Fruit fly (Drosophila melanogaster) whole organism, embryonic: ENCODE measurements around the gene CG32801.

Experiments
- Atf-2 ChIP-seq: fragments of 200-800 bp; sonication (Bioruptor generic); optimal IDR thresholded peaks from 2 replicates; lab custom pipeline; 2016; ENCODE audit warnings: missing biosample characterization, missing genetic modification characterization
- Bgb ChIP-seq: fragments of 200-800 bp; sonication (Bioruptor generic); IDR thresholded peaks from 2 replicates; pipeline ENCODE4 v1.3.6; 2022; ENCODE audit warnings: missing biosample characterization, missing genetic modification characterization; ENCODE audit not compliant: partially characterized antibody
- CG10209 ChIP-seq: fragments of 200-800 bp; sonication (Bioruptor generic); optimal IDR thresholded peaks from 3 replicates; lab custom pipeline; 2017; ENCODE audit warnings: missing biosample characterization, mild to moderate bottlenecking, missing genetic modification characterization, missing genetic modification reagents
- CG10274 ChIP-seq: fragments of 200-800 bp; sonication (Bioruptor generic); optimal IDR thresholded peaks from 3 replicates; lab custom pipeline; 2017; ENCODE audit warnings: missing biosample characterization, mild to moderate bottlenecking, missing genetic modification characterization
- CG10431 ChIP-seq: fragments of 200-800 bp; sonication (Bioruptor generic); optimal IDR thresholded peaks from 3 replicates; lab custom pipeline; 2018; ENCODE audit warnings: missing biosample characterization, mild to moderate bottlenecking, missing genetic modification characterization
- CG11456 ChIP-seq: fragments of 200-800 bp; sonication (Bioruptor generic); IDR thresholded peaks from 3 replicates; pipeline ENCODE4 v1.3.6; 2022; ENCODE audit warnings: missing biosample characterization, missing genetic modification characterization
- CG12219 ChIP-seq: fragments of 200-800 bp; sonication (Bioruptor generic); optimal IDR thresholded peaks from 3 replicates; lab custom pipeline; 2018; ENCODE audit warnings: missing biosample characterization, mild to moderate bottlenecking, missing genetic modification characterization
- CG12942 ChIP-seq: fragments of 200-800 bp; sonication (Bioruptor generic); optimal IDR thresholded peaks from 3 replicates; lab custom pipeline; 2016; ENCODE audit warnings: missing biosample characterization, missing genetic modification characterization
- CG1647 ChIP-seq: fragments of 200-800 bp; sonication (Bioruptor generic); optimal IDR thresholded peaks from 3 replicates; lab custom pipeline; 2016; ENCODE audit warnings: missing biosample characterization, missing genetic modification characterization
- CG17359 ChIP-seq: fragments of 200-800 bp; sonication (Bioruptor generic); optimal IDR thresholded peaks from 3 replicates; lab custom pipeline; 2018; ENCODE audit warnings: missing biosample characterization, mild to moderate bottlenecking, missing genetic modification characterization, moderate library complexity
- CG17802 ChIP-seq: fragments of 200-800 bp; sonication (Bioruptor generic); optimal IDR thresholded peaks from 2 replicates; lab custom pipeline; 2018; ENCODE audit warnings: missing biosample characterization, mild to moderate bottlenecking, missing genetic modification characterization, moderate library complexity
- CG18011 ChIP-seq: fragments of 200-800 bp; sonication (Bioruptor generic); optimal IDR thresholded peaks from 2 replicates; lab custom pipeline; 2017; ENCODE audit warnings: missing biosample characterization, missing genetic modification characterization, mild to moderate bottlenecking, moderate library complexity, missing genotype
- CG18476 ChIP-seq: fragments of 200-800 bp; sonication (Bioruptor generic); optimal IDR thresholded peaks from 2 replicates; lab custom pipeline; 2016; ENCODE audit warnings: missing biosample characterization, mild to moderate bottlenecking, missing genetic modification characterization
- CG18619 ChIP-seq: fragments of 200-800 bp; sonication (Bioruptor generic); optimal IDR thresholded peaks from 3 replicates; lab custom pipeline; 2017; ENCODE audit warnings: missing biosample characterization, mild to moderate bottlenecking, missing genetic modification characterization
- CG34376 ChIP-seq: fragments of 200-800 bp; sonication (Bioruptor generic); optimal IDR thresholded peaks from 2 replicates; lab custom pipeline; 2018; ENCODE audit warnings: missing biosample characterization, mild to moderate bottlenecking, missing genetic modification characterization
- CG4854 ChIP-seq: fragments of 200-800 bp; sonication (Bioruptor generic); optimal IDR thresholded peaks from 2 replicates; lab custom pipeline; 2016; ENCODE audit warnings: missing biosample characterization, missing genetic modification characterization, inconsistent platforms
- CG7357 ChIP-seq: fragments of 200-800 bp; sonication (Bioruptor generic); IDR thresholded peaks from 3 replicates; pipeline ENCODE4 v1.3.6; 2022; ENCODE audit warnings: missing biosample characterization, missing genetic modification characterization
- CG9609 ChIP-seq: fragments of 200-800 bp; sonication (Bioruptor generic); optimal IDR thresholded peaks from 3 replicates; lab custom pipeline; 2016; ENCODE audit warnings: missing biosample characterization, missing genetic modification characterization
- Chrac-16 ChIP-seq: fragments of 200-800 bp; sonication (Bioruptor generic); optimal IDR thresholded peaks from 3 replicates; lab custom pipeline; 2016; ENCODE audit warnings: missing biosample characterization, missing genetic modification characterization
- D19B ChIP-seq: fragments of 200-800 bp; sonication (Bioruptor generic); optimal IDR thresholded peaks from 2 replicates; lab custom pipeline; 2017; ENCODE audit warnings: missing biosample characterization, mild to moderate bottlenecking, missing genetic modification characterization
- Deaf1 ChIP-seq: fragments of 200-800 bp; optimal IDR thresholded peaks from 3 replicates; lab custom pipeline; 2019; ENCODE audit warnings: missing biosample characterization, mild to moderate bottlenecking, missing genetic modification characterization, moderate library complexity
- ERR ChIP-seq: fragments of 200-800 bp; sonication (Bioruptor generic); optimal IDR thresholded peaks from 2 replicates; lab custom pipeline; 2016; ENCODE audit warnings: missing biosample characterization, missing genetic modification characterization
- HLH4C ChIP-seq: fragments of 200-800 bp; sonication (Bioruptor generic); IDR thresholded peaks from 3 replicates; pipeline ENCODE4 v1.3.6; 2022; ENCODE audit warnings: missing biosample characterization, missing genetic modification characterization; ENCODE audit not compliant: partially characterized antibody
- HLHmδ ChIP-seq: fragments of 200-800 bp; sonication (Bioruptor generic); optimal IDR thresholded peaks from 2 replicates; lab custom pipeline; 2018; ENCODE audit warnings: missing biosample characterization, mild to moderate bottlenecking, missing genetic modification characterization, moderate library complexity
- Hr51 ChIP-seq, 2 experiments: fragments of 200-800 bp; sonication (Bioruptor generic); optimal IDR thresholded peaks; 2 replicates in 1 of 2; 3 replicates in 1 of 2; lab custom pipeline; 2016 to 2018; ENCODE audit warnings: missing biosample characterization in 2 of 2, missing genetic modification characterization in 2 of 2, mild to moderate bottlenecking in 1 of 2, moderate library complexity in 1 of 2
- Mad ChIP-seq: fragments of 200-800 bp; sonication (Bioruptor generic); optimal IDR thresholded peaks from 2 replicates; lab custom pipeline; 2016; ENCODE audit warnings: missing biosample characterization, missing genetic modification characterization
- Myb ChIP-seq: fragments of 200-800 bp; sonication (Bioruptor generic); optimal IDR thresholded peaks from 2 replicates; lab custom pipeline; 2016; ENCODE audit warnings: missing biosample characterization, missing genetic modification characterization
- Spps ChIP-seq: fragments of 200-800 bp; sonication (Bioruptor generic); optimal IDR thresholded peaks from 2 replicates; lab custom pipeline; 2018; ENCODE audit warnings: missing biosample characterization, mild to moderate bottlenecking, missing genetic modification characterization
- Sry-β ChIP-seq: fragments of 200-800 bp; sonication (Bioruptor generic); optimal IDR thresholded peaks from 2 replicates; lab custom pipeline; 2018; ENCODE audit warnings: missing biosample characterization, mild to moderate bottlenecking, missing genetic modification characterization, moderate library complexity
- aop ChIP-seq: fragments of 200-800 bp; sonication (Bioruptor generic); IDR thresholded peaks from 2 replicates; pipeline ENCODE4 v1.3.6; 2022; ENCODE audit warnings: missing biosample characterization, missing genetic modification characterization
- ap ChIP-seq: fragments of 200-800 bp; sonication (Bioruptor generic); IDR thresholded peaks from 2 replicates; pipeline ENCODE4 v1.3.6; 2022; ENCODE audit warnings: missing biosample characterization, missing genetic modification characterization
- ara ChIP-seq: fragments of 200-800 bp; sonication (Bioruptor generic); IDR thresholded peaks from 2 replicates; pipeline ENCODE4 v1.3.6; 2022; ENCODE audit warnings: missing biosample characterization, missing genetic modification characterization
- chm ChIP-seq: fragments of 200-800 bp; sonication (Bioruptor generic); IDR thresholded peaks from 2 replicates; pipeline ENCODE4 v1.3.6; 2022; ENCODE audit warnings: missing biosample characterization, missing genetic modification characterization
- croc ChIP-seq: fragments of 200-800 bp; sonication (Bioruptor generic); conservative IDR thresholded peaks from 3 replicates; pipeline ENCODE4 v1.3.6; 2022; ENCODE audit warnings: missing biosample characterization, missing genetic modification characterization
- disco-r ChIP-seq: fragments of 200-800 bp; sonication (Bioruptor generic); optimal IDR thresholded peaks from 2 replicates; lab custom pipeline; 2016; ENCODE audit warnings: missing biosample characterization, missing genetic modification characterization
- ems ChIP-seq: fragments of 200-800 bp; sonication (Bioruptor generic); optimal IDR thresholded peaks from 3 replicates; lab custom pipeline; 2016; ENCODE audit warnings: missing biosample characterization, missing genetic modification characterization
- eyg ChIP-seq: fragments of 200-800 bp; sonication (Bioruptor generic); optimal IDR thresholded peaks from 3 replicates; lab custom pipeline; 2016; ENCODE audit warnings: missing biosample characterization, missing genetic modification characterization
- gcm2 ChIP-seq: fragments of 200-800 bp; sonication (Bioruptor generic); optimal IDR thresholded peaks from 2 replicates; lab custom pipeline; 2016; ENCODE audit warnings: missing biosample characterization, missing genetic modification characterization
- gro ChIP-seq: fragments of 200-800 bp; sonication (Bioruptor generic); optimal IDR thresholded peaks from 2 replicates; lab custom pipeline; 2016; ENCODE audit warnings: missing biosample characterization, missing genetic modification characterization
- h ChIP-seq: fragments of >200 bp; optimal IDR thresholded peaks from 2 replicates; lab custom pipeline; 2017
- hb ChIP-seq: fragments of 200-800 bp; sonication (Bioruptor generic); IDR thresholded peaks from 3 replicates; pipeline ENCODE4 v1.3.6; 2022; ENCODE audit warnings: missing biosample characterization, missing genetic modification characterization; ENCODE audit not compliant: partially characterized antibody
- jumu ChIP-seq: fragments of 200-800 bp; sonication (Bioruptor generic); optimal IDR thresholded peaks from 3 replicates; lab custom pipeline; 2016; ENCODE audit warnings: missing biosample characterization, missing genetic modification characterization
- kay ChIP-seq: fragments of 200-800 bp; sonication (Bioruptor generic); optimal IDR thresholded peaks from 2 replicates; lab custom pipeline; 2016; ENCODE audit warnings: missing biosample characterization, missing genetic modification characterization
- lilli ChIP-seq: fragments of 200-800 bp; sonication (Bioruptor generic); optimal IDR thresholded peaks from 3 replicates; lab custom pipeline; 2016; ENCODE audit warnings: missing biosample characterization, missing genetic modification characterization
- onecut ChIP-seq: fragments of 200-800 bp; sonication (Bioruptor generic); IDR thresholded peaks from 2 replicates; pipeline ENCODE4 v1.3.6; 2022; ENCODE audit warnings: missing biosample characterization, missing genetic modification characterization
- sob ChIP-seq: fragments of 200-800 bp; sonication (Bioruptor generic); IDR thresholded peaks from 2 replicates; pipeline ENCODE4 v1.3.6; 2022; ENCODE audit warnings: missing biosample characterization, missing genetic modification characterization
- stc ChIP-seq: fragments of 200-800 bp; sonication (Bioruptor generic); IDR thresholded peaks from 2 replicates; pipeline ENCODE4 v1.3.6; 2022; ENCODE audit warnings: missing biosample characterization, missing genetic modification characterization
- tll ChIP-seq, 2 experiments: fragments of 200-800 bp in 1 of 2; fragments of >200 bp in 1 of 2; sonication (Bioruptor generic) in 1 of 2; optimal IDR thresholded peaks; 2 replicates each; lab custom pipeline; 2017 to 2019; ENCODE audit warnings: missing biosample characterization in 2 of 2, missing genetic modification characterization in 2 of 2, mild to moderate bottlenecking in 1 of 2, moderate library complexity in 1 of 2
- wor ChIP-seq: fragments of 200-800 bp; sonication (Bioruptor generic); IDR thresholded peaks from 2 replicates; pipeline ENCODE4 v1.3.6; 2022; ENCODE audit warnings: missing biosample characterization, missing genetic modification characterization
- zfh2 ChIP-seq: fragments of 200-800 bp; sonication (Bioruptor generic); optimal IDR thresholded peaks from 2 replicates; lab custom pipeline; 2016; ENCODE audit warnings: missing biosample characterization, missing genetic modification characterization

Gene CG32801

dm6 chrX:1877107-1877736 is 25.8 kb downstream of the CG32801 start, which contains the start of the genes CG14817 and CG14805 (continued):
- TF ChIP-seq gcm2 (GFP tag; lab: Kevin White, UChicago): no peak
- no peak for TF ChIP-seq jumu
- no peak for TF ChIP-seq lilli (GFP tag; lab: Kevin White, UChicago)
- peak; percentile 79 for TF ChIP-seq CG18619
- TF ChIP-seq aop (GFP tag; lab: Robert Waterston, UW): no peak
- no peak for TF ChIP-seq Atf-2
- no peak for TF ChIP-seq ap
- TF ChIP-seq ERR (GFP tag; lab: Kevin White, UChicago): no peak
- TF ChIP-seq chm (GFP tag; lab: Robert Waterston, UW): peak; percentile 85
- peak; percentile 52 for TF ChIP-seq CG1647
- TF ChIP-seq hb (GFP tag; lab: Robert Waterston, UW): no peak
- peak; percentile 30 for TF ChIP-seq Deaf1 (tag; lab: Kevin White, UChicago)
- peak; percentile 60; the same call in 1 of the 2 replicates for TF ChIP-seq Bgb (GFP tag; lab: Robert Waterston, UW)
- peak; percentile 72 for TF ChIP-seq CG10209 (GFP tag; lab: Kevin White, UChicago)
- no peak for TF ChIP-seq gro (GFP tag; lab: Kevin White, UChicago)
- TF ChIP-seq CG10431 (GFP tag; lab: Kevin White, UChicago): peak; percentile 81
- peak; percentile 54 for TF ChIP-seq CG10274 (GFP tag; lab: Kevin White, UChicago)
- TF ChIP-seq Chrac-16 (GFP tag; lab: Kevin White, UChicago): no peak
- peak; percentile 56 for TF ChIP-seq Spps
- peak; percentile 45; the same call in 2 of the 3 replicates for TF ChIP-seq HLH4C (GFP tag; lab: Robert Waterston, UW)
- TF ChIP-seq croc (GFP tag; lab: Robert Waterston, UW): no peak
- TF ChIP-seq CG7357: no peak
- peak; percentile 15 for TF ChIP-seq ems (GFP tag; lab: Kevin White, UChicago)
- TF ChIP-seq sob (GFP tag; lab: Robert Waterston, UW): peak; percentile 64
- no peak for TF ChIP-seq wor (GFP tag; lab: Robert Waterston, UW)
- TF ChIP-seq tll (GFP tag; optimal IDR thresholded peaks at IDR 0.05; lab: Kevin White, UChicago): no peak
- TF ChIP-seq CG34376: peak; percentile 94
- peak; percentile 79 for TF ChIP-seq CG12219 (GFP tag; lab: Kevin White, UChicago)
- TF ChIP-seq CG18476 (GFP tag; lab: Kevin White, UChicago): no peak
- TF ChIP-seq stc (GFP tag; lab: Robert Waterston, UW): peak; percentile 54
- peak; percentile 23 for TF ChIP-seq Sry-β (GFP tag; lab: Kevin White, UChicago)
- peak; percentile 52 for TF ChIP-seq D19B
- TF ChIP-seq onecut (GFP tag; lab: Robert Waterston, UW): peak; percentile 76
- no peak for TF ChIP-seq zfh2 (GFP tag; lab: Kevin White, UChicago)
- TF ChIP-seq Hr51 (GFP tag; optimal IDR thresholded peaks at IDR 0.05; lab: Kevin White, UChicago): peak in 1 of 2 experiments; percentile 12
- 0 out of 2 replicates have a peak, but pooled peaks have one; percentile 11 for TF ChIP-seq ara
- TF ChIP-seq CG4854: peak; percentile 48
- TF ChIP-seq h (lab: Kevin White, UChicago): no peak
- peak; percentile 43 for TF ChIP-seq Mad (GFP tag; lab: Kevin White, UChicago)
- TF ChIP-seq Myb (GFP tag; lab: Kevin White, UChicago): no peak
- TF ChIP-seq HLHmδ (GFP tag; lab: Kevin White, UChicago): peak; percentile 81
- TF ChIP-seq eyg (GFP tag; lab: Kevin White, UChicago): no peak
- TF ChIP-seq CG18011 (GFP tag; lab: Kevin White, UChicago): peak; percentile 53
- TF ChIP-seq CG17802 (tag; lab: Kevin White, UChicago): peak; percentile 20
- no peak for TF ChIP-seq CG9609 (GFP tag; lab: Kevin White, UChicago)
- TF ChIP-seq CG17359 (tag; lab: Kevin White, UChicago): peak; percentile 73
- TF ChIP-seq kay: no peak
- no peak for TF ChIP-seq CG12942 (GFP tag; lab: Kevin White, UChicago)
- peak; percentile 77; the same call in 2 of the 3 replicates for TF ChIP-seq CG11456 (GFP tag; lab: Robert Waterston, UW)
- TF ChIP-seq disco-r: peak; percentile 15
